Worm (Caenorhabditis elegans) whole organism, L4 larva: ENCODE measurements around the gene F46H5.3.

ENCODE experiments used
- Y75B8A.6 ChIP-seq: fragments of 200-800 bp; sonication (Bioruptor generic); IDR thresholded peaks from 2 replicates; pipeline ENCODE4 v1.3.6; 2022; ENCODE audit warnings: missing genetic modification reagents, missing genetic modification characterization, missing compliant biosample characterization
- ZK337.2 ChIP-seq: fragments of 200-800 bp; sonication (Bioruptor generic); IDR thresholded peaks from 2 replicates; pipeline ENCODE4 v1.3.6; 2022; ENCODE audit warnings: missing genetic modification reagents, missing genetic modification characterization, missing compliant biosample characterization
- ama-1 ChIP-seq: fragments of 150-350 bp; optimal IDR thresholded peaks from 2 replicates; lab custom pipeline; 2014; ENCODE audit warnings: inconsistent platforms, mixed read lengths
- ceh-28 ChIP-seq: fragments of 150-350 bp; optimal IDR thresholded peaks from 2 replicates; lab custom pipeline; 2014; ENCODE audit warnings: missing biosample characterization, missing genetic modification reagents, missing genetic modification characterization
- ces-1 ChIP-seq: fragments of 150-350 bp; sonication (generic microtip); optimal IDR thresholded peaks from 4 replicates; lab custom pipeline; 2014; ENCODE audit warnings: missing biosample characterization, missing genetic modification reagents, missing genetic modification characterization
- mep-1 ChIP-seq: fragments of 150-350 bp; sonication (generic microtip); optimal IDR thresholded peaks from 3 replicates; lab custom pipeline; 2014; ENCODE audit warnings: missing biosample characterization, missing genetic modification characterization
- nhr-25 ChIP-seq: sonication (generic microtip); optimal IDR thresholded peaks from 2 replicates; lab custom pipeline; 2017; ENCODE audit warnings: missing genetic modification characterization, mild to moderate bottlenecking, missing compliant biosample characterization, antibody characterized with exemption, moderate library complexity, borderline replicate concordance; ENCODE audit not compliant: insufficient read depth
- skn-1 ChIP-seq: fragments of 150-350 bp; optimal IDR thresholded peaks from 2 replicates; lab custom pipeline; 2014; ENCODE audit warnings: missing biosample characterization, missing genetic modification characterization
- snpc-1.2 ChIP-seq: fragments of 200-800 bp; sonication (Bioruptor generic); IDR thresholded peaks from 2 replicates; pipeline ENCODE4 v1.3.6; 2022; ENCODE audit warnings: missing genetic modification reagents, missing genetic modification characterization, missing compliant biosample characterization
- unc-62 ChIP-seq, 3 experiments: fragments of 150-350 bp in 1 of 3; sonication (generic microtip); optimal IDR thresholded peaks in 2 of 3; peaks in 1 of 3; 1 replicate in 1 of 3; 2 replicates in 2 of 3; lab custom pipeline; 2014 to 2017; ENCODE audit warnings: missing biosample characterization in 3 of 3, missing genetic modification characterization in 3 of 3, missing genetic modification reagents in 3 of 3, missing genotype in 1 of 3
- zag-1 ChIP-seq: fragments of 150-350 bp; optimal IDR thresholded peaks from 2 replicates; lab custom pipeline; 2014; ENCODE audit warnings: missing biosample characterization, missing genetic modification characterization
- zfp-2 ChIP-seq: sonication (generic microtip); optimal IDR thresholded peaks from 2 replicates; lab custom pipeline; 2016; ENCODE audit warnings: mild to moderate bottlenecking, missing genetic modification characterization, missing compliant biosample characterization

- TF ChIP-seq ZK337.2 (GFP tag; lab: Robert Waterston, UW): no peak
- TF ChIP-seq zfp-2 (tag; lab: Kevin White, UChicago): no peak
- TF ChIP-seq unc-62 (GFP tag; optimal IDR thresholded peaks at IDR 0.05 in 1 of 2; lab: Kevin White, UChicago): peak in 1 of 2 experiments; percentile 87
- no peak for TF ChIP-seq unc-62 (tag; optimal IDR thresholded peaks at IDR 0.05; lab: Kevin White, UChicago)
- no peak for TF ChIP-seq Y75B8A.6
- TF ChIP-seq ceh-28: no peak
- no peak for TF ChIP-seq ama-1 (lab: Kevin White, UChicago)
- peak; percentile 3 for TF ChIP-seq mep-1 (tag; lab: Kevin White, UChicago)
- no peak for TF ChIP-seq zag-1 (tag; lab: Kevin White, UChicago)
- TF ChIP-seq ces-1 (GFP tag; lab: Kevin White, UChicago): no peak
- TF ChIP-seq snpc-1.2 (GFP tag; lab: Robert Waterston, UW): no peak
- TF ChIP-seq skn-1: no peak
- TF ChIP-seq nhr-25 (tag; lab: Kevin White, UChicago): no peak
Observed at ce11 chrX:7200475-7200874, 38.0 kb downstream of the F46H5.3 start.
